Worm (Caenorhabditis elegans): ENCODE measurements around the gene sel-10.
A peak's percentile ranks its signal among the peaks of the same experiment; 100 is the strongest.

Gene sel-10

ce11 chrV:13777857-13778256, 41.3 kb upstream of the sel-10 start, which contains the start of gene F53C11.9:
Gene F53C11.9 (plus strand): TSS chrV:13778015.
- TF ChIP-seq hlh-4 (tag; optimal IDR thresholded peaks at IDR 0.05) (no peak), nhr-71 (tag; optimal IDR thresholded peaks at IDR 0.05) (no peak), rnt-1 (tag; optimal IDR thresholded peaks at IDR 0.05) (peak; percentile 25), blmp-1 (tag; optimal IDR thresholded peaks at IDR 0.05) (peak; percentile 32), unc-62 (GFP tag; optimal IDR thresholded peaks at IDR 0.05) (no peak)

ce11 chrV:13780902-13781301, 38.3 kb upstream of the sel-10 start:
- TF ChIP-seq unc-30 (tag; optimal IDR thresholded peaks at IDR 0.05) (no peak), efl-1 (optimal IDR thresholded peaks at IDR 0.05) (no peak), efl-1 (GFP tag; optimal IDR thresholded peaks at IDR 0.05 in 1 of 2) (peak in 1 of 2 experiments; percentile 84), hlh-17 (GFP tag; optimal IDR thresholded peaks at IDR 0.05; ENCODE audit: borderline replicate concordance) (no peak), egl-13 (tag; optimal IDR thresholded peaks at IDR 0.05) (no peak), jun-1 (tag; optimal IDR thresholded peaks at IDR 0.05) (no peak)

- TF ChIP-seq unc-62 (GFP tag; optimal IDR thresholded peaks at IDR 0.05) (no peak), nhr-20 (tag; optimal IDR thresholded peaks at IDR 0.05) (peak; percentile 75), unc-130 (tag; optimal IDR thresholded peaks at IDR 0.05) (no peak), snu-23 (GFP tag; optimal IDR thresholded peaks at IDR 0.05) (peak; percentile 10), lin-35 (GFP tag; optimal IDR thresholded peaks at IDR 0.05) (peak in 1 of 2 experiments; percentile 49), nhr-71 (tag; optimal IDR thresholded peaks at IDR 0.05) (peak; percentile 40), elt-2 (tag; optimal IDR thresholded peaks at IDR 0.05) (no peak), fkh-8 (tag; optimal IDR thresholded peaks at IDR 0.05) (no peak), nhr-90 (tag; optimal IDR thresholded peaks at IDR 0.05; ENCODE audit: poor library complexity) (no peak), rnt-1 (tag; optimal IDR thresholded peaks at IDR 0.05) (peak; percentile 11), unc-86 (tag; optimal IDR thresholded peaks at IDR 0.05) (no peak), ets-5 (GFP tag; IDR thresholded peaks at IDR 0.05) (no peak)
These were observed 37.0 kb upstream of the sel-10 start, which contains the start of gene decr-1.1 for ce11 chrV:13782190-13782589. Gene decr-1.1 (plus strand): TSS chrV:13782399.

- TF ChIP-seq ces-1 (GFP tag; optimal IDR thresholded peaks at IDR 0.05) (no peak), nhr-85 (tag) (peak; percentile 53)
These were observed 33.4 kb upstream of the sel-10 start for ce11 chrV:13785767-13786166.

ce11 chrV:13787225-13787898, 31.8 kb upstream of the sel-10 start, which contains the start of the genes F53C11.4 and F53C11.5:
Gene F53C11.4 (minus strand): TSS chrV:13787352.
Gene F53C11.5 (plus strand): TSS chrV:13787549.
- TF ChIP-seq C16A3.4 (tag; optimal IDR thresholded peaks at IDR 0.05) = no peak
- no peak for TF ChIP-seq irx-1 (tag; optimal IDR thresholded peaks at IDR 0.05)
- TF ChIP-seq hlh-17 (GFP tag; optimal IDR thresholded peaks at IDR 0.05; ENCODE audit: borderline replicate concordance) = no peak
- TF ChIP-seq hpl-2 (GFP tag; optimal IDR thresholded peaks at IDR 0.05) = no peak
- peak; percentile 15 for TF ChIP-seq lir-3 (tag; optimal IDR thresholded peaks at IDR 0.05; ENCODE audit: poor library complexity)
- no peak for TF ChIP-seq vab-15 (tag; optimal IDR thresholded peaks at IDR 0.05)
- TF ChIP-seq Y116A8C.19 (tag; optimal IDR thresholded peaks at IDR 0.05; ENCODE audit: borderline replicate concordance) = no peak
- TF ChIP-seq nhr-11 (tag; optimal IDR thresholded peaks at IDR 0.05) = no peak
- no peak for TF ChIP-seq zip-4 (GFP tag; optimal IDR thresholded peaks at IDR 0.05)
- no peak for TF ChIP-seq nhr-76 (tag; optimal IDR thresholded peaks at IDR 0.05)
- peak; percentile 49 for TF ChIP-seq nhr-20 (tag; optimal IDR thresholded peaks at IDR 0.05)
- peak in 1 of 2 experiments; percentile 23 for TF ChIP-seq ztf-11 (tag; optimal IDR thresholded peaks at IDR 0.05)
- TF ChIP-seq pax-3 (tag; optimal IDR thresholded peaks at IDR 0.05) = no peak
- no peak for TF ChIP-seq egl-13 (tag; optimal IDR thresholded peaks at IDR 0.05)
- peak; percentile 10 for TF ChIP-seq skn-1 (tag; optimal IDR thresholded peaks at IDR 0.05)
- TF ChIP-seq aly-2 (tag; optimal IDR thresholded peaks at IDR 0.05) = no peak
- peak in 1 of 3 experiments; percentile 12 for TF ChIP-seq dpl-1 (GFP tag; optimal IDR thresholded peaks at IDR 0.05)
- peak; percentile 17 for TF ChIP-seq snu-23 (GFP tag; optimal IDR thresholded peaks at IDR 0.05)
- TF ChIP-seq rnt-1 (tag; optimal IDR thresholded peaks at IDR 0.05) = peak; percentile 34
- no peak for TF ChIP-seq aha-1 (tag; optimal IDR thresholded peaks at IDR 0.05)
- no peak for TF ChIP-seq sptf-1 (tag; optimal IDR thresholded peaks at IDR 0.05)
- TF ChIP-seq ceh-88 (GFP tag; IDR thresholded peaks at IDR 0.05) = no peak
- TF ChIP-seq mdl-1 (tag; optimal IDR thresholded peaks at IDR 0.05) = peak in 1 of 2 experiments; percentile 39
- no peak for TF ChIP-seq tbx-2 (tag; optimal IDR thresholded peaks at IDR 0.05)
- TF ChIP-seq unc-130 (tag; optimal IDR thresholded peaks at IDR 0.05) = no peak
- TF ChIP-seq jun-1 (tag; optimal IDR thresholded peaks at IDR 0.05) = peak; percentile 30
- no peak for TF ChIP-seq lin-13 (GFP tag; optimal IDR thresholded peaks at IDR 0.05)
- no peak for TF ChIP-seq nhr-77 (tag; optimal IDR thresholded peaks at IDR 0.05)
